Worm (Caenorhabditis elegans): ENCODE results near the gene F42F12.14.

Gene F42F12.14

DNA sequence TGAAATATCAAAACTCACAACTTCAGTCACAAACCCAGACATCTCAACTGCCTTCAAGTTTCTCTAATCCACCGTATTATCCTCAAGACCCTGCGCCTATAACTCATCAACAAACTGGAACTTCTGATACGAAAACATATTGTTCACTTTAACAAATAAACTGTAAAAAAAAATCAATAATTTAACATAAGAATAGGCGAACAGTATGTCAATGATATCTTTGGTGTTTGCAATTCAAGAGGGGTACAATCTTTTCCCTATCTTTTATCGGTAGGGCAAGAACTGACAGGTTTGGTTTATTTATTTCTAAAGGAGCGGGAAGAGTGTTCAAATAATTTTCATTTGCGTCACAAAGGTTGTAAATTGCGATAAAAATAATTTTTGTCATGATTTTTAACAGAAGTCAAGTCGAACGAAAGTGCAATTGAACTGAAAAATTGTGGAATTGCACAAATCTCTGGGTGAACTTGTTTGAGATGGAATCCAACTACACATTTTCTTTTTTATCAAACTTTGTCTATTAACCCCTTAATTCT is 14.6 kb downstream of the F42F12.14 start:
- TF ChIP-seq lir-3 (tag; optimal IDR thresholded peaks at IDR 0.05) (peak; percentile 94), hlh-30 (tag; optimal IDR thresholded peaks at IDR 0.05; ENCODE audit: insufficient read depth) (peak; percentile 93), lin-29 (GFP tag; IDR thresholded peaks at IDR 0.05) (peak; percentile 94), zfp-3 (GFP tag; conservative IDR thresholded peaks at IDR 0.05) (peak; percentile 95), nhr-76 (tag; optimal IDR thresholded peaks at IDR 0.05) (peak; percentile 87), fos-1 (tag; optimal IDR thresholded peaks at IDR 0.05) (peak; percentile 98), nhr-111 (GFP tag; optimal IDR thresholded peaks at IDR 0.05) (no peak), dmd-8 (GFP tag; IDR thresholded peaks at IDR 0.05) (0 out of 2 replicates have a peak, but pooled peaks have one; percentile 5), dmd-9 (GFP tag; IDR thresholded peaks at IDR 0.05) (peak; percentile 64; the same call in 1 of the 2 replicates), ces-1 (GFP tag; optimal IDR thresholded peaks at IDR 0.05) (peak; percentile 97), jun-1 (tag; optimal IDR thresholded peaks at IDR 0.05) (peak; percentile 99), egl-27 (tag; optimal IDR thresholded peaks at IDR 0.05) (peak; percentile 69), mes-2 (tag; optimal IDR thresholded peaks at IDR 0.05; ENCODE audit: poor library complexity, severe bottlenecking) (peak; percentile 94), unc-39 (tag; optimal IDR thresholded peaks at IDR 0.05) (peak; percentile 38), ZK546.5 (tag; optimal IDR thresholded peaks at IDR 0.05) (peak; percentile 29 to 68), ceh-82 (tag; optimal IDR thresholded peaks at IDR 0.05) (peak; percentile 72), madf-5 (GFP tag; IDR thresholded peaks at IDR 0.05) (peak in 1 of 2 experiments; percentile 85; a peak in 1 of 4 replicates), lin-38 (GFP tag; IDR thresholded peaks at IDR 0.05) (peak; percentile 84), sdz-12 (GFP tag; optimal IDR thresholded peaks at IDR 0.05) (no peak), lin-1 (GFP tag; IDR thresholded peaks at IDR 0.05) (peak; percentile 92), unc-130 (GFP tag; optimal IDR thresholded peaks at IDR 0.05) (no peak), ceh-44 (GFP tag; IDR thresholded peaks at IDR 0.05) (0 out of 2 replicates have a peak, but pooled peaks have one; percentile 32), spr-3 (GFP tag; optimal IDR thresholded peaks at IDR 0.05) (peak; percentile 91), F49E8.2 (tag; optimal IDR thresholded peaks at IDR 0.05; ENCODE audit: borderline replicate concordance) (peak; percentile 39), tag-97 (GFP tag; IDR thresholded peaks at IDR 0.05) (peak; percentile 76), dmd-6 (GFP tag; IDR thresholded peaks at IDR 0.05) (peak; percentile 97), ceh-28 (tag; optimal IDR thresholded peaks at IDR 0.05) (peak; percentile 98), lim-7 (GFP tag; IDR thresholded peaks at IDR 0.05) (no peak), lsy-2 (tag; optimal IDR thresholded peaks at IDR 0.05) (peak; percentile 94 to 97), nhr-11 (tag; optimal IDR thresholded peaks at IDR 0.05) (peak; percentile 97), F26F4.8 (GFP tag; conservative IDR thresholded peaks at IDR 0.05) (no peak), F44E2.7 (GFP tag; IDR thresholded peaks at IDR 0.05) (no peak), daf-19 (GFP tag; conservative IDR thresholded peaks at IDR 0.05) (peak; percentile 67), aly-2 (tag; optimal IDR thresholded peaks at IDR 0.05) (no peak), rbr-2 (tag; optimal IDR thresholded peaks at IDR 0.05) (peak; percentile 99), nhr-10 (tag; optimal IDR thresholded peaks at IDR 0.05) (peak; percentile 98), mxl-3 (GFP tag; optimal IDR thresholded peaks at IDR 0.05) (peak; percentile 89), tra-1 (GFP tag; IDR thresholded peaks at IDR 0.05) (peak; percentile 96), T26A8.4 (GFP tag; IDR thresholded peaks at IDR 0.05) (peak; percentile 99), snpc-1.2 (GFP tag; IDR thresholded peaks at IDR 0.05) (no peak), Y48G9A.11 (GFP tag; IDR thresholded peaks at IDR 0.05) (no peak), pha-4 (GFP tag; IDR thresholded peaks at IDR 0.05) (peak; percentile 96), pha-4 (tag; optimal IDR thresholded peaks at IDR 0.05) (peak; percentile 95), egl-43 (GFP tag; IDR thresholded peaks at IDR 0.05) (peak; percentile 78), daf-12 (tag; optimal IDR thresholded peaks at IDR 0.05) (peak; percentile 9), duxl-1 (tag; optimal IDR thresholded peaks at IDR 0.05; ENCODE audit: poor library complexity) (peak; percentile 98), attf-4 (tag; optimal IDR thresholded peaks at IDR 0.05) (peak; percentile 50), fkh-10 (GFP tag; optimal IDR thresholded peaks at IDR 0.05) (peak; percentile 100), daf-16 (GFP tag; optimal IDR thresholded peaks at IDR 0.05) (peak; percentile 94 to 99), daf-16 (tag; optimal IDR thresholded peaks at IDR 0.05) (peak; percentile 99), mdt-29 (GFP tag; IDR thresholded peaks at IDR 0.05) (peak; percentile 92)
